Worm (Caenorhabditis elegans): ENCODE results near the gene ceh-21.

DNA sequence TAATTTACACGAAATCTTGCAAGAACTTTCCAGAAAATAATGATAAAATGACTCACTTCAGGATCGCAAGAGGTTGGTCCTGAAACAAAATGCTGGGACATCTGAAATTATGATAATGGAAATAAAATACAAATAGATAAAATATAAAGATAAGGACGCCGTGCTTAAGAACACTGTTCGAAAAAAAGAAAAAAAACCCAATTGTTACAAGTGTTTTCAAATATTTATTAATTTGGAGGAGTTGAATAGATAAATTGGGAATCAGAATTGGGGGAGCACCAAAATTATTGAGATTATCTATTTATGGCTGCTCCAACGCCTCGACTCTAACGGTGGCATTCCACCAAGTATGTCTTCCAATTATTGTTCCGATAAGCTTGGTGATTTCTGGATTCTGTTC, 4.0 kb downstream of the ceh-21 start, which contains the start of gene ceh-41:
- TF ChIP-seq ztf-29 (GFP tag; IDR thresholded peaks at IDR 0.05), result no peak
- no peak for TF ChIP-seq klf-2 (GFP tag; conservative IDR thresholded peaks at IDR 0.05)
- no peak for TF ChIP-seq ztf-23 (GFP tag; IDR thresholded peaks at IDR 0.05)
- no peak for TF ChIP-seq cog-1 (tag; optimal IDR thresholded peaks at IDR 0.05)
- no peak for TF ChIP-seq tab-1 (GFP tag; IDR thresholded peaks at IDR 0.05)
